Fruit fly (Drosophila melanogaster): Measurements from ENCODE around the gene CG31668.

Gene CG31668

DNA sequence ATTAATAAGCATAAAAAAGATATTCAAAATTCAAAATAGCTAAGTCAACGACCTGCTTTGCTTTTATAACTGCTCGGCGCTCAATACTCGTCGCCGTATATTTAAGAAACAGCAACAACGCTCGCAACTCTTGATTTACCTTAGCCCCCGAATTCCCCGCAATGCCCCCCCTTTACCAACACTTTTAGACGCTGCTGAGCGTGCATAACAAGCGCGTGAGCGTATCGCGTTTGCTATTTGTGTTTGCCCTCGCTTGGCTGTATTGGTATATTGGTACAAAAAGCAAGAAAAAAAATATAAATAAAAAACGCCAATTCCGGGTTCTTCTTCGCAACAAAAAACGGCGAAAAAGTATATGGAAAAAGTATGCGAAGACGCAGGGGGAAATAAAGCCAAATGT is 40.1 kb downstream of the CG31668 start (continued):
- TF ChIP-seq BEAF-32 (GFP tag; optimal IDR thresholded peaks at IDR 0.05), result no peak
- no peak for TF ChIP-seq tio (GFP tag; optimal IDR thresholded peaks at IDR 0.05)
- peak; percentile 22 for TF ChIP-seq HHEX (GFP tag; optimal IDR thresholded peaks at IDR 0.05)
- peak; percentile 27 for TF ChIP-seq bcd (GFP tag; optimal IDR thresholded peaks at IDR 0.05)
- TF ChIP-seq CG7987 (GFP tag; optimal IDR thresholded peaks at IDR 0.05), result peak; percentile 39
- TF ChIP-seq CG2678 (tag; optimal IDR thresholded peaks at IDR 0.05), result peak; percentile 21
- TF ChIP-seq bowl (GFP tag; IDR thresholded peaks at IDR 0.05), result no peak
- peak; percentile 43 for TF ChIP-seq CG18599 (GFP tag; optimal IDR thresholded peaks at IDR 0.05)
- TF ChIP-seq Ets65A (GFP tag), result no peak
- TF ChIP-seq lab (GFP tag; optimal IDR thresholded peaks at IDR 0.05), result peak; percentile 38
- no peak for TF ChIP-seq CG11085 (GFP tag; IDR thresholded peaks at IDR 0.05)
- peak; percentile 95 for TF ChIP-seq sd (tag; optimal IDR thresholded peaks at IDR 0.05)
- peak; percentile 40 for TF ChIP-seq gsb-n (tag; optimal IDR thresholded peaks at IDR 0.05)
- peak; percentile 33; the same call in 1 of the 2 replicates for TF ChIP-seq aop (GFP tag; IDR thresholded peaks at IDR 0.05)
- peak; percentile 21; the same call in 1 of the 2 replicates for TF ChIP-seq Bgb (GFP tag; IDR thresholded peaks at IDR 0.05; ENCODE audit: partially characterized antibody)
- peak; percentile 27 for TF ChIP-seq lilli (GFP tag; optimal IDR thresholded peaks at IDR 0.05)
- TF ChIP-seq abd-A (tag; optimal IDR thresholded peaks at IDR 0.05), result peak; percentile 97
- TF ChIP-seq NK7.1 (GFP tag; optimal IDR thresholded peaks at IDR 0.05), result no peak
- TF ChIP-seq caup (GFP tag; optimal IDR thresholded peaks at IDR 0.05; ENCODE audit: severe bottlenecking), result peak; percentile 15
- TF ChIP-seq Fer3 (tag; optimal IDR thresholded peaks at IDR 0.05), result no peak
- TF ChIP-seq sens (GFP tag), result peak; percentile 69
- no peak for TF ChIP-seq wor (GFP tag; IDR thresholded peaks at IDR 0.05)
- TF ChIP-seq CG9437 (GFP tag; optimal IDR thresholded peaks at IDR 0.05), result no peak
- peak; percentile 83 for TF ChIP-seq CG10543 (GFP tag; optimal IDR thresholded peaks at IDR 0.05)
- no peak for TF ChIP-seq ATbp (GFP tag; optimal IDR thresholded peaks at IDR 0.05)
- peak; percentile 89 for TF ChIP-seq cwo (GFP tag; optimal IDR thresholded peaks at IDR 0.05)
- no peak for TF ChIP-seq CG17361 (GFP tag; IDR thresholded peaks at IDR 0.05)
- no peak for TF ChIP-seq Dll (GFP tag; IDR thresholded peaks at IDR 0.05; ENCODE audit: partially characterized antibody)
- peak; percentile 39 for TF ChIP-seq Fer1 (GFP tag; optimal IDR thresholded peaks at IDR 0.05)
- peak; percentile 21 for TF ChIP-seq CG15514 (GFP tag; optimal IDR thresholded peaks at IDR 0.05)
- peak in 1 of 2 experiments; percentile 91 for TF ChIP-seq Pdp1 (GFP tag; optimal IDR thresholded peaks at IDR 0.05)
- TF ChIP-seq H15 (GFP tag; IDR thresholded peaks at IDR 0.05), result no peak
- peak; percentile 96 for TF ChIP-seq chinmo (GFP tag; IDR thresholded peaks at IDR 0.05; ENCODE audit: partially characterized antibody)
- TF ChIP-seq sqz (GFP tag; optimal IDR thresholded peaks at IDR 0.05), result peak; percentile 61
- 0 out of 2 replicates have a peak, but pooled peaks have one; percentile 13 for TF ChIP-seq Xrp1 (GFP tag; IDR thresholded peaks at IDR 0.05)
- 0 out of 2 replicates have a peak, but pooled peaks have one; percentile 61 for TF ChIP-seq rib (GFP tag; IDR thresholded peaks at IDR 0.05)
- TF ChIP-seq tna (GFP tag; IDR thresholded peaks at IDR 0.05; ENCODE audit: partially characterized antibody), result no peak
- peak; percentile 56 for TF ChIP-seq sug (tag; optimal IDR thresholded peaks at IDR 0.05)
- no peak for TF ChIP-seq CG18476 (GFP tag; optimal IDR thresholded peaks at IDR 0.05)
- peak; percentile 30; the same call in 1 of the 2 replicates for TF ChIP-seq CG32532 (GFP tag; IDR thresholded peaks at IDR 0.05)
- TF ChIP-seq CG4820 (GFP tag; optimal IDR thresholded peaks at IDR 0.05), result no peak
- TF ChIP-seq Meics (GFP tag; optimal IDR thresholded peaks at IDR 0.05), result peak; percentile 14
- no peak for TF ChIP-seq lbe (GFP tag; optimal IDR thresholded peaks at IDR 0.05)
- TF ChIP-seq B-H2 (GFP tag; optimal IDR thresholded peaks at IDR 0.05), result peak; percentile 42
- peak; percentile 4 for TF ChIP-seq CG13624 (GFP tag; optimal IDR thresholded peaks at IDR 0.05)
- TF ChIP-seq CG3281 (GFP tag; optimal IDR thresholded peaks at IDR 0.05), result peak; percentile 5
- peak; percentile 97 for TF ChIP-seq crol (GFP tag; IDR thresholded peaks at IDR 0.05)
- TF ChIP-seq Hr78 (GFP tag; optimal IDR thresholded peaks at IDR 0.05), result no peak
- peak; percentile 79 for TF ChIP-seq CG12769 (tag; optimal IDR thresholded peaks at IDR 0.05)
